Worm (Caenorhabditis elegans) whole organism, L3 larva: Measurements from ENCODE around the gene acs-18.

Experiments
- daf-12 ChIP-seq: fragments of 150-350 bp; optimal IDR thresholded peaks from 2 replicates; lab custom pipeline; 2014; ENCODE audit warnings: missing biosample characterization, missing genetic modification reagents, missing genetic modification characterization
- pha-4 ChIP-seq: fragments of 150-350 bp; optimal IDR thresholded peaks from 2 replicates; lab custom pipeline; 2014; ENCODE audit warnings: missing biosample characterization, missing genetic modification reagents, missing genetic modification characterization
- ztf-11 ChIP-seq: fragments of 150-350 bp; optimal IDR thresholded peaks from 2 replicates; lab custom pipeline; 2014; ENCODE audit warnings: missing biosample characterization, missing genetic modification characterization

DNA sequence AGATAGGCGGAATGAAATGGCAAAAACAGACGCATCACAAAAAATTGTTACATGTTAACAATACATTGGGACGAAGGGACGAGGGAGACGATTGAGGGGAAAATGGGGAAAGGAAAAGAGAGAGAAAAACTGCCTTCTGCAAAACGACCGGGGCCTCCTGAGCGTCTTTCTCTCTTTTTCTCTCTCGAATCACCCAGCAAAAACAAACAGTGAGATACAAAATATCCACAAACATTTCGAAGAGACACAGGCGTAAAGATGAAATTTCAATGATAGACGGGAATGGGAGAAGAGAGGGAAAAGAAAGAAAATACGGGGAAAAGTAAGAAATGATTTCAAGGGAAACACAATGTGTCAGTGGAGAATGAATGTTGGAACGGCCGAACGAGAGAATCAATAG is 32.5 kb upstream of the acs-18 start:
- TF ChIP-seq daf-12 (tag; lab: Kevin White, UChicago) (no peak), ztf-11 (tag; lab: Kevin White, UChicago) (no peak), pha-4 (peak; percentile 78)
